Worm (Caenorhabditis elegans) whole organism, L4 larva: ENCODE measurements around the gene lgc-54.

Experiments used
- F10B5.3 ChIP-seq: sonication (generic microtip); optimal IDR thresholded peaks from 2 replicates; lab custom pipeline; 2016; ENCODE audit warnings: mild to moderate bottlenecking, missing genetic modification characterization, missing compliant biosample characterization
- F26F4.8 ChIP-seq: fragments of 200-800 bp; sonication (Bioruptor generic); conservative IDR thresholded peaks from 2 replicates; pipeline ENCODE4 v1.3.6; 2022; ENCODE audit warnings: missing genetic modification characterization, missing compliant biosample characterization
- R02D3.7 ChIP-seq: fragments of 150-350 bp; sonication (generic microtip); optimal IDR thresholded peaks from 3 replicates; lab custom pipeline; 2014; ENCODE audit warnings: missing biosample characterization, missing genetic modification characterization
- Y48G9A.11 ChIP-seq: fragments of 200-800 bp; sonication (Bioruptor generic); IDR thresholded peaks from 2 replicates; pipeline ENCODE4 v1.3.6; 2022; ENCODE audit warnings: missing genetic modification reagents, missing genetic modification characterization, missing compliant biosample characterization
- Y75B8A.6 ChIP-seq: fragments of 200-800 bp; sonication (Bioruptor generic); IDR thresholded peaks from 2 replicates; pipeline ENCODE4 v1.3.6; 2022; ENCODE audit warnings: missing genetic modification reagents, missing genetic modification characterization, missing compliant biosample characterization
- ZK337.2 ChIP-seq: fragments of 200-800 bp; sonication (Bioruptor generic); IDR thresholded peaks from 2 replicates; pipeline ENCODE4 v1.3.6; 2022; ENCODE audit warnings: missing genetic modification reagents, missing genetic modification characterization, missing compliant biosample characterization
- aha-1 ChIP-seq: fragments of 150-350 bp; peaks from one replicate; lab custom pipeline; 2014; ENCODE audit warnings: missing biosample characterization, missing genetic modification characterization
- aly-2 ChIP-seq: sonication (generic microtip); optimal IDR thresholded peaks from 2 replicates; lab custom pipeline; 2018; ENCODE audit warnings: missing biosample characterization, missing genetic modification characterization
- ama-1 ChIP-seq: fragments of 150-350 bp; optimal IDR thresholded peaks from 2 replicates; lab custom pipeline; 2014; ENCODE audit warnings: inconsistent platforms, mixed read lengths
- arid-1 ChIP-seq: fragments of 200-800 bp; sonication (Bioruptor generic); conservative IDR thresholded peaks from 2 replicates; pipeline ENCODE4 v1.3.6; 2022; ENCODE audit warnings: missing genetic modification reagents, missing genetic modification characterization, missing compliant biosample characterization
- attf-4 ChIP-seq: sonication (generic microtip); optimal IDR thresholded peaks from 3 replicates; lab custom pipeline; 2017; ENCODE audit warnings: missing biosample characterization, missing genetic modification characterization
- cey-2 ChIP-seq: sonication (generic microtip); optimal IDR thresholded peaks from 3 replicates; lab custom pipeline; 2017; ENCODE audit warnings: missing genetic modification characterization, mild to moderate bottlenecking, missing compliant biosample characterization, antibody characterized with exemption, borderline replicate concordance; ENCODE audit not compliant: insufficient read depth
- ctbp-1 ChIP-seq: fragments of 200-800 bp; sonication (Bioruptor generic); IDR thresholded peaks from 2 replicates; pipeline ENCODE4 v1.3.6; 2022; ENCODE audit warnings: missing genetic modification reagents, missing genetic modification characterization, missing compliant biosample characterization
- daf-12 ChIP-seq: fragments of 150-350 bp; optimal IDR thresholded peaks from 2 replicates; lab custom pipeline; 2014; ENCODE audit warnings: missing biosample characterization, missing genetic modification reagents, missing genetic modification characterization
- daf-19 ChIP-seq: fragments of 200-800 bp; sonication (Bioruptor generic); conservative IDR thresholded peaks from 2 replicates; pipeline ENCODE4 v1.3.6; 2022; ENCODE audit warnings: missing genetic modification characterization, missing compliant biosample characterization
- daf-8 ChIP-seq: fragments of 200-800 bp; sonication (Bioruptor generic); IDR thresholded peaks from 2 replicates; pipeline ENCODE4 v1.3.6; 2022; ENCODE audit warnings: missing genetic modification characterization, missing compliant biosample characterization
- dmd-9 ChIP-seq: fragments of 200-800 bp; sonication (Bioruptor generic); IDR thresholded peaks from 2 replicates; pipeline ENCODE4 v1.3.6; 2022; ENCODE audit warnings: missing genetic modification reagents, missing genetic modification characterization, missing compliant biosample characterization
- hlh-11 ChIP-seq: fragments of 200-800 bp; sonication (Bioruptor generic); optimal IDR thresholded peaks from 2 replicates; lab custom pipeline; 2018; ENCODE audit warnings: mild to moderate bottlenecking, missing genetic modification characterization, missing compliant biosample characterization
- lin-13 ChIP-seq: fragments of 150-350 bp; optimal IDR thresholded peaks from 2 replicates; lab custom pipeline; 2014; ENCODE audit warnings: missing biosample characterization, missing genetic modification reagents, missing genetic modification characterization
- lin-29 ChIP-seq: fragments of 200-800 bp; sonication (Bioruptor generic); IDR thresholded peaks from 2 replicates; pipeline ENCODE4 v1.3.6; 2022; ENCODE audit warnings: missing genetic modification reagents, missing genetic modification characterization, missing compliant biosample characterization
- lin-39 ChIP-seq: fragments of 150-350 bp; optimal IDR thresholded peaks from 2 replicates; lab custom pipeline; 2014; ENCODE audit warnings: missing biosample characterization, missing genetic modification reagents, missing genetic modification characterization
- lir-3 ChIP-seq: sonication (generic microtip); optimal IDR thresholded peaks from 2 replicates; lab custom pipeline; 2016; ENCODE audit warnings: mild to moderate bottlenecking, missing genetic modification characterization, missing compliant biosample characterization
- lsy-2 ChIP-seq, 2 experiments: fragments of 150-350 bp in 1 of 2; sonication (generic microtip) in 1 of 2; optimal IDR thresholded peaks; 2 replicates each; lab custom pipeline; 2014 to 2017; ENCODE audit warnings: missing biosample characterization in 2 of 2, missing genetic modification characterization in 2 of 2
- madf-5 ChIP-seq, 2 experiments: fragments of 200-800 bp; sonication (Bioruptor generic); IDR thresholded peaks; 2 replicates each; pipeline ENCODE4 v1.3.6; 2022; ENCODE audit warnings: missing compliant biosample characterization in 2 of 2, missing genetic modification characterization in 2 of 2
- mdl-1 ChIP-seq, 2 experiments: fragments of 150-350 bp in 1 of 2; sonication (generic microtip) in 1 of 2; optimal IDR thresholded peaks; 2 replicates each; lab custom pipeline; 2014 to 2017; ENCODE audit warnings: missing biosample characterization in 2 of 2, missing genetic modification characterization in 2 of 2
- nhr-10 ChIP-seq: fragments of 150-350 bp; optimal IDR thresholded peaks from 2 replicates; lab custom pipeline; 2014; ENCODE audit warnings: missing biosample characterization, missing genetic modification characterization
- nhr-11 ChIP-seq: fragments of 150-350 bp; optimal IDR thresholded peaks from 2 replicates; lab custom pipeline; 2014; ENCODE audit warnings: missing biosample characterization, missing genetic modification characterization
- nhr-237 ChIP-seq: sonication (generic microtip); optimal IDR thresholded peaks from 2 replicates; lab custom pipeline; 2017; ENCODE audit warnings: missing biosample characterization, missing genetic modification characterization
- nhr-6 ChIP-seq: fragments of 150-350 bp; optimal IDR thresholded peaks from 2 replicates; lab custom pipeline; 2014; ENCODE audit warnings: missing biosample characterization, missing genetic modification characterization
- nhr-76 ChIP-seq: fragments of 150-350 bp; optimal IDR thresholded peaks from 2 replicates; lab custom pipeline; 2014; ENCODE audit warnings: missing biosample characterization, missing genetic modification characterization
- php-3 ChIP-seq: fragments of 200-800 bp; sonication (Bioruptor generic); IDR thresholded peaks from 2 replicates; pipeline ENCODE4 v1.3.6; 2022; ENCODE audit warnings: missing genetic modification reagents, missing genetic modification characterization, missing compliant biosample characterization
- rbr-2 ChIP-seq: sonication (generic microtip); optimal IDR thresholded peaks from 2 replicates; lab custom pipeline; 2016; ENCODE audit warnings: missing genotype, missing genetic modification characterization, missing compliant biosample characterization
- sdz-12 ChIP-seq: fragments of 200-800 bp; sonication (Bioruptor generic); optimal IDR thresholded peaks from 2 replicates; lab custom pipeline; 2018; ENCODE audit warnings: mild to moderate bottlenecking, missing genetic modification characterization, missing compliant biosample characterization
- snpc-4 ChIP-seq: fragments of 150-350 bp; optimal IDR thresholded peaks from 2 replicates; lab custom pipeline; 2014; ENCODE audit warnings: missing biosample characterization, missing genetic modification characterization
- spr-1 ChIP-seq: sonication (generic microtip); optimal IDR thresholded peaks from 2 replicates; lab custom pipeline; 2016; ENCODE audit warnings: mild to moderate bottlenecking, missing genetic modification characterization, missing compliant biosample characterization
- tag-97 ChIP-seq: fragments of 200-800 bp; sonication (Bioruptor generic); IDR thresholded peaks from 2 replicates; pipeline ENCODE4 v1.3.6; 2022; ENCODE audit warnings: missing genetic modification characterization, missing compliant biosample characterization
- unc-130 ChIP-seq: sonication (generic microtip); optimal IDR thresholded peaks from 2 replicates; lab custom pipeline; 2016; ENCODE audit warnings: missing genetic modification reagents, missing genetic modification characterization, missing compliant biosample characterization
- unc-62 ChIP-seq, 3 experiments: fragments of 150-350 bp in 1 of 3; sonication (generic microtip); optimal IDR thresholded peaks in 2 of 3; peaks in 1 of 3; 1 replicate in 1 of 3; 2 replicates in 2 of 3; lab custom pipeline; 2014 to 2017; ENCODE audit warnings: missing biosample characterization in 3 of 3, missing genetic modification characterization in 3 of 3, missing genetic modification reagents in 3 of 3, missing genotype in 1 of 3
- zfp-2 ChIP-seq: sonication (generic microtip); optimal IDR thresholded peaks from 2 replicates; lab custom pipeline; 2016; ENCODE audit warnings: mild to moderate bottlenecking, missing genetic modification characterization, missing compliant biosample characterization
- zip-11 ChIP-seq: fragments of 200-800 bp; sonication (Bioruptor generic); IDR thresholded peaks from 2 replicates; pipeline ENCODE4 v1.3.6; 2022; ENCODE audit warnings: missing genetic modification characterization, missing compliant biosample characterization

The lgc-54 gene

ce11 chrV:6888828-6889227 is 42.4 kb upstream of the lgc-54 start (continued):
- no peak for TF ChIP-seq ZK337.2 (GFP tag; lab: Robert Waterston, UW)
- TF ChIP-seq nhr-237 (tag; lab: Kevin White, UChicago): no peak
- no peak for TF ChIP-seq cey-2 (tag; lab: Kevin White, UChicago)
- peak; percentile 29; the same call in 1 of the 2 replicates for TF ChIP-seq lin-29 (GFP tag; lab: Robert Waterston, UW)
- TF ChIP-seq daf-19 (GFP tag; lab: Robert Waterston, UW): no peak
- TF ChIP-seq hlh-11 (tag; lab: Kevin White, UChicago): peak; percentile 47
- no peak for TF ChIP-seq snpc-4 (tag; lab: Kevin White, UChicago)
- TF ChIP-seq lsy-2 (tag; optimal IDR thresholded peaks at IDR 0.05; lab: Kevin White, UChicago): peak in 1 of 2 experiments; percentile 49
- TF ChIP-seq nhr-76: no peak
- peak; percentile 86 for TF ChIP-seq sdz-12
- TF ChIP-seq daf-8 (GFP tag; lab: Robert Waterston, UW): no peak
- TF ChIP-seq unc-62 (GFP tag; optimal IDR thresholded peaks at IDR 0.05 in 1 of 2; lab: Kevin White, UChicago): no peak
- no peak for TF ChIP-seq unc-62 (tag; optimal IDR thresholded peaks at IDR 0.05; lab: Kevin White, UChicago)
- TF ChIP-seq tag-97 (GFP tag; lab: Robert Waterston, UW): no peak
- peak; percentile 66 for TF ChIP-seq arid-1 (GFP tag; lab: Robert Waterston, UW)
- TF ChIP-seq nhr-11: no peak
- TF ChIP-seq lin-39 (tag; lab: Kevin White, UChicago): no peak
- TF ChIP-seq unc-130 (GFP tag; lab: Kevin White, UChicago): peak; percentile 48
- peak; percentile 59 for TF ChIP-seq rbr-2 (tag; lab: Kevin White, UChicago)
- no peak for TF ChIP-seq zfp-2 (tag; lab: Kevin White, UChicago)
- TF ChIP-seq spr-1 (tag; lab: Kevin White, UChicago): peak; percentile 76
- no peak for TF ChIP-seq attf-4 (tag; lab: Kevin White, UChicago)
- no peak for TF ChIP-seq mdl-1 (tag; optimal IDR thresholded peaks at IDR 0.05; lab: Kevin White, UChicago)
- peak; percentile 83 for TF ChIP-seq Y48G9A.11
- no peak for TF ChIP-seq R02D3.7 (tag; lab: Kevin White, UChicago)
- no peak for TF ChIP-seq lin-13
- no peak for TF ChIP-seq daf-12 (tag; lab: Kevin White, UChicago)
- TF ChIP-seq ctbp-1 (GFP tag; lab: Robert Waterston, UW): peak; percentile 73
- TF ChIP-seq madf-5 (GFP tag; IDR thresholded peaks at IDR 0.05; lab: Robert Waterston, UW): peak in 1 of 2 experiments; percentile 79; a peak in 1 of 4 replicates
- TF ChIP-seq zip-11 (GFP tag; lab: Robert Waterston, UW): peak; percentile 59; the same call in 1 of the 2 replicates
- TF ChIP-seq dmd-9 (GFP tag; lab: Robert Waterston, UW): peak; percentile 72
- TF ChIP-seq F26F4.8 (GFP tag; lab: Robert Waterston, UW): peak; percentile 71
- TF ChIP-seq lir-3 (tag; lab: Kevin White, UChicago): peak; percentile 57
- 0 out of 2 replicates have a peak, but pooled peaks have one; percentile 38 for TF ChIP-seq Y75B8A.6 (GFP tag; lab: Robert Waterston, UW)
- TF ChIP-seq nhr-10: no peak
- no peak for TF ChIP-seq nhr-6 (tag; lab: Kevin White, UChicago)
- TF ChIP-seq aly-2: peak; percentile 91
- peak; percentile 67 for TF ChIP-seq F10B5.3 (tag; lab: Kevin White, UChicago)
- TF ChIP-seq php-3 (GFP tag; lab: Robert Waterston, UW): 0 out of 2 replicates have a peak, but pooled peaks have one; percentile 21
- no peak for TF ChIP-seq ama-1 (lab: Kevin White, UChicago)

- TF ChIP-seq aha-1 (tag; lab: Kevin White, UChicago) (peak; percentile 94), unc-62 (GFP tag; optimal IDR thresholded peaks at IDR 0.05 in 1 of 2; lab: Kevin White, UChicago) (no peak), unc-62 (tag; optimal IDR thresholded peaks at IDR 0.05; lab: Kevin White, UChicago) (no peak)
These were observed 38.7 kb upstream of the lgc-54 start for ce11 chrV:6885070-6885469.
